Worm (Caenorhabditis elegans) whole organism, L4 larva: Measurements from ENCODE around the gene spig-6.

Experiments used
- F44E2.7 ChIP-seq: fragments of 200-800 bp; sonication (Bioruptor generic); IDR thresholded peaks from 2 replicates; pipeline ENCODE4 v2.1.2; 2022; ENCODE audit warnings: missing genetic modification characterization, missing compliant biosample characterization
- Y5F2A.4 ChIP-seq: fragments of 200-800 bp; sonication (Bioruptor generic); optimal IDR thresholded peaks from 2 replicates; lab custom pipeline; 2018; ENCODE audit warnings: mild to moderate bottlenecking, missing genetic modification characterization, missing compliant biosample characterization
- aha-1 ChIP-seq: fragments of 150-350 bp; peaks from one replicate; lab custom pipeline; 2014; ENCODE audit warnings: missing biosample characterization, missing genetic modification characterization
- ceh-20 ChIP-seq: fragments of 200-800 bp; sonication (Bioruptor generic); IDR thresholded peaks from 2 replicates; pipeline ENCODE4 v1.3.6; 2022; ENCODE audit warnings: missing genetic modification reagents, missing genetic modification characterization, missing compliant biosample characterization
- ces-1 ChIP-seq: fragments of 150-350 bp; sonication (generic microtip); optimal IDR thresholded peaks from 4 replicates; lab custom pipeline; 2014; ENCODE audit warnings: missing biosample characterization, missing genetic modification reagents, missing genetic modification characterization
- daf-19 ChIP-seq: fragments of 200-800 bp; sonication (Bioruptor generic); conservative IDR thresholded peaks from 2 replicates; pipeline ENCODE4 v1.3.6; 2022; ENCODE audit warnings: missing genetic modification characterization, missing compliant biosample characterization
- fos-1 ChIP-seq: fragments of 150-350 bp; optimal IDR thresholded peaks from 2 replicates; lab custom pipeline; 2014; ENCODE audit warnings: missing biosample characterization, missing genetic modification characterization
- hlh-11 ChIP-seq: fragments of 200-800 bp; sonication (Bioruptor generic); optimal IDR thresholded peaks from 2 replicates; lab custom pipeline; 2018; ENCODE audit warnings: mild to moderate bottlenecking, missing genetic modification characterization, missing compliant biosample characterization
- lin-38 ChIP-seq: fragments of 200-800 bp; sonication (Bioruptor generic); IDR thresholded peaks from 2 replicates; pipeline ENCODE4 v1.3.6; 2022; ENCODE audit warnings: missing genetic modification reagents, missing genetic modification characterization, missing compliant biosample characterization
- nhr-111 ChIP-seq: fragments of 200-800 bp; sonication (Bioruptor generic); optimal IDR thresholded peaks from 2 replicates; lab custom pipeline; 2018; ENCODE audit warnings: mild to moderate bottlenecking, missing genetic modification characterization, missing compliant biosample characterization
- nhr-28 ChIP-seq: fragments of 150-350 bp; optimal IDR thresholded peaks from 2 replicates; lab custom pipeline; 2014; ENCODE audit warnings: missing biosample characterization, missing genetic modification characterization
- pha-4 ChIP-seq, 2 experiments: fragments of 150-350 bp in 1 of 2; fragments of 200-800 bp in 1 of 2; sonication (Bioruptor generic) in 1 of 2; IDR thresholded peaks in 1 of 2; optimal IDR thresholded peaks in 1 of 2; 2 replicates each; pipeline versions ENCODE4 v1.3.6 to Lab custom; 2014 to 2022; ENCODE audit warnings: missing genetic modification characterization in 2 of 2, missing genetic modification reagents in 2 of 2, missing biosample characterization in 1 of 2, missing compliant biosample characterization in 1 of 2
- ztf-11 ChIP-seq: fragments of 150-350 bp; optimal IDR thresholded peaks from 2 replicates; lab custom pipeline; 2014; ENCODE audit warnings: missing biosample characterization, missing genetic modification characterization

DNA sequence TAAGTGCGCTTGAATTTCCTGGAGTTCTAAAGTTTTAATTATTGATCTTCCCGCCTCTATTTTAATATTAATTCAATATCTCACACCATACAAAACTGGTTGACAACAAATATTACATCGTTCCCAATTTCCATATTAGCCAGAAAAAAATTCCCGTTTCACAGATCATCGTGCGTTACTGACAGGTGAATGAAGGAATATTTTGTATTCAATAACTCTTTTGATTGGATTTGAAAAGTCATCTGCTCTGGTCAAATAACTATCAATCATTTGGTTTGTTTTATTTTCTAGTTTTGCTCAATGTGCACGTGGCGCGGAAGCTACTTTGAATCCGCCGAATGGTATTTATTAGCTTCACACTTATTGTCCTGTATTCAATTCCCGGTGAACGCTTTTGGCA is 2.3 kb downstream of the spig-6 start, which contains the start of gene srh-139:
- no peak for TF ChIP-seq daf-19 (GFP tag; lab: Robert Waterston, UW)
- TF ChIP-seq F44E2.7 (GFP tag; lab: Robert Waterston, UW): no peak
- no peak for TF ChIP-seq hlh-11
- TF ChIP-seq pha-4 (GFP tag; IDR thresholded peaks at IDR 0.05; lab: Robert Waterston, UW): no peak
- TF ChIP-seq pha-4 (tag; optimal IDR thresholded peaks at IDR 0.05; lab: Kevin White, UChicago): no peak
- no peak for TF ChIP-seq aha-1 (tag; lab: Kevin White, UChicago)
- TF ChIP-seq lin-38 (GFP tag; lab: Robert Waterston, UW): no peak
- no peak for TF ChIP-seq ceh-20 (GFP tag; lab: Robert Waterston, UW)
- no peak for TF ChIP-seq nhr-28 (tag; lab: Kevin White, UChicago)
- TF ChIP-seq fos-1 (tag; lab: Kevin White, UChicago): no peak
- no peak for TF ChIP-seq ztf-11 (tag; lab: Kevin White, UChicago)
- no peak for TF ChIP-seq ces-1 (GFP tag; lab: Kevin White, UChicago)
- no peak for TF ChIP-seq nhr-111 (GFP tag; lab: Kevin White, UChicago)
- no peak for TF ChIP-seq Y5F2A.4 (GFP tag; lab: Kevin White, UChicago)
